Worm (Caenorhabditis elegans) whole organism, L1 larva: ENCODE measurements around the gene K09A9.6.

ENCODE experiments used
- F16B12.6 ChIP-seq: fragments of 150-350 bp; optimal IDR thresholded peaks from 2 replicates; lab custom pipeline; 2014; ENCODE audit warnings: missing biosample characterization, missing genetic modification characterization
- ceh-88 ChIP-seq: fragments of 200-800 bp; sonication (Bioruptor generic); IDR thresholded peaks from 2 replicates; pipeline ENCODE4 v1.3.6; 2022; ENCODE audit warnings: missing genetic modification characterization, missing compliant biosample characterization
- dpl-1 ChIP-seq, 3 experiments: fragments of 150-350 bp in 2 of 3; sonication (generic microtip) in 1 of 3; optimal IDR thresholded peaks; 2 replicates each; lab custom pipeline; 2014 to 2017; ENCODE audit warnings: missing biosample characterization in 3 of 3, missing genetic modification characterization in 3 of 3, missing genetic modification reagents in 3 of 3
- efl-3 ChIP-seq: fragments of 200-800 bp; sonication (Bioruptor generic); optimal IDR thresholded peaks from 2 replicates; lab custom pipeline; 2018; ENCODE audit warnings: mild to moderate bottlenecking, missing genetic modification characterization, missing compliant biosample characterization
- elt-2 ChIP-seq: sonication (generic microtip); optimal IDR thresholded peaks from 2 replicates; lab custom pipeline; 2016; ENCODE audit warnings: missing genetic modification characterization, mild to moderate bottlenecking, inconsistent platforms, missing compliant biosample characterization, missing genetic modification reagents
- ets-5 ChIP-seq: fragments of 200-800 bp; sonication (Bioruptor generic); IDR thresholded peaks from 2 replicates; pipeline ENCODE4 v1.3.6; 2022; ENCODE audit warnings: missing genetic modification characterization, missing compliant biosample characterization
- fkh-8 ChIP-seq: sonication (generic microtip); optimal IDR thresholded peaks from 2 replicates; lab custom pipeline; 2016; ENCODE audit warnings: mild to moderate bottlenecking, missing genetic modification characterization, missing compliant biosample characterization
- hlh-17 ChIP-seq: fragments of 200-800 bp; sonication (Bioruptor generic); optimal IDR thresholded peaks from 2 replicates; lab custom pipeline; 2018; ENCODE audit warnings: missing genetic modification characterization, mild to moderate bottlenecking, missing compliant biosample characterization, moderate library complexity, borderline replicate concordance
- hpl-2 ChIP-seq: fragments of 150-350 bp; optimal IDR thresholded peaks from 2 replicates; lab custom pipeline; 2014; ENCODE audit warnings: missing biosample characterization, missing genetic modification reagents, missing genetic modification characterization
- irx-1 ChIP-seq: sonication (generic microtip); optimal IDR thresholded peaks from 2 replicates; lab custom pipeline; 2016; ENCODE audit warnings: missing genetic modification characterization, missing compliant biosample characterization
- jun-1 ChIP-seq: fragments of 150-350 bp; optimal IDR thresholded peaks from 2 replicates; lab custom pipeline; 2014; ENCODE audit warnings: missing biosample characterization, missing genetic modification reagents, missing genetic modification characterization
- lin-14 ChIP-seq: fragments of 200-800 bp; sonication (Bioruptor generic); optimal IDR thresholded peaks from 2 replicates; lab custom pipeline; 2018; ENCODE audit warnings: mild to moderate bottlenecking, missing genetic modification characterization, moderate library complexity, missing compliant biosample characterization
- lin-15B ChIP-seq: fragments of 150-350 bp; sonication (generic microtip); optimal IDR thresholded peaks from 3 replicates; lab custom pipeline; 2014; ENCODE audit warnings: missing biosample characterization, missing genetic modification characterization
- lin-39 ChIP-seq: fragments of 150-350 bp; optimal IDR thresholded peaks from 2 replicates; lab custom pipeline; 2014; ENCODE audit warnings: missing biosample characterization, missing genetic modification reagents, missing genetic modification characterization
- lir-3 ChIP-seq: sonication (generic microtip); optimal IDR thresholded peaks from 2 replicates; lab custom pipeline; 2016; ENCODE audit warnings: mild to moderate bottlenecking, missing genetic modification characterization, moderate library complexity, missing compliant biosample characterization; ENCODE audit not compliant: poor library complexity
- mab-9 ChIP-seq: fragments of 200-800 bp; sonication (Bioruptor generic); IDR thresholded peaks from 2 replicates; pipeline ENCODE4 v1.3.6; 2022; ENCODE audit warnings: missing genetic modification reagents, missing genetic modification characterization, missing compliant biosample characterization
- nhr-11 ChIP-seq: fragments of 150-350 bp; optimal IDR thresholded peaks from 2 replicates; lab custom pipeline; 2014; ENCODE audit warnings: missing biosample characterization, missing genetic modification characterization
- nhr-19 ChIP-seq: fragments of 200-800 bp; sonication (Bioruptor generic); conservative IDR thresholded peaks from 2 replicates; pipeline ENCODE4 v1.3.6; 2022; ENCODE audit warnings: missing genetic modification characterization, missing compliant biosample characterization
- nhr-237 ChIP-seq: fragments of 150-350 bp; optimal IDR thresholded peaks from 2 replicates; lab custom pipeline; 2014; ENCODE audit warnings: missing biosample characterization, missing genetic modification characterization
- nhr-47 ChIP-seq: sonication (generic microtip); optimal IDR thresholded peaks from 2 replicates; lab custom pipeline; 2016; ENCODE audit warnings: mild to moderate bottlenecking, missing genetic modification characterization, moderate library complexity, missing compliant biosample characterization
- nhr-71 ChIP-seq: sonication (generic microtip); optimal IDR thresholded peaks from 2 replicates; lab custom pipeline; 2016; ENCODE audit warnings: mild to moderate bottlenecking, missing genetic modification characterization, moderate library complexity, missing compliant biosample characterization
- nhr-77 ChIP-seq: fragments of 150-350 bp; optimal IDR thresholded peaks from 2 replicates; lab custom pipeline; 2014; ENCODE audit warnings: missing biosample characterization, missing genetic modification characterization
- nhr-84 ChIP-seq: sonication (generic microtip); optimal IDR thresholded peaks from 2 replicates; lab custom pipeline; 2017; ENCODE audit warnings: missing biosample characterization, missing genetic modification characterization
- nhr-85 ChIP-seq: sonication (generic microtip); peaks from one replicate; lab custom pipeline; 2016; ENCODE audit warnings: missing genetic modification characterization, inconsistent platforms, missing compliant biosample characterization
- nhr-90 ChIP-seq: sonication (generic microtip); optimal IDR thresholded peaks from 2 replicates; lab custom pipeline; 2016; ENCODE audit warnings: mild to moderate bottlenecking, missing genetic modification characterization, missing compliant biosample characterization; ENCODE audit not compliant: poor library complexity
- rnt-1 ChIP-seq: sonication (generic microtip); optimal IDR thresholded peaks from 2 replicates; lab custom pipeline; 2016; ENCODE audit warnings: mild to moderate bottlenecking, missing genetic modification characterization, moderate library complexity, missing compliant biosample characterization
- snpc-4 ChIP-seq: fragments of 150-350 bp; optimal IDR thresholded peaks from 2 replicates; lab custom pipeline; 2014; ENCODE audit warnings: missing biosample characterization, missing genetic modification characterization
- sox-4 ChIP-seq: sonication (generic microtip); optimal IDR thresholded peaks from 2 replicates; lab custom pipeline; 2016; ENCODE audit warnings: missing genetic modification characterization, missing compliant biosample characterization
- sptf-1 ChIP-seq: fragments of 150-350 bp; optimal IDR thresholded peaks from 2 replicates; lab custom pipeline; 2014; ENCODE audit warnings: missing biosample characterization, missing genetic modification characterization
- sup-37 ChIP-seq: fragments of 200-800 bp; sonication (Bioruptor generic); optimal IDR thresholded peaks from 2 replicates; lab custom pipeline; 2018; ENCODE audit warnings: mild to moderate bottlenecking, missing genetic modification characterization, missing compliant biosample characterization
- unc-30 ChIP-seq: sonication (generic microtip); optimal IDR thresholded peaks from 2 replicates; lab custom pipeline; 2017; ENCODE audit warnings: missing biosample characterization, missing genetic modification characterization
- unc-62 ChIP-seq: fragments of 150-350 bp; optimal IDR thresholded peaks from 2 replicates; lab custom pipeline; 2014; ENCODE audit warnings: missing biosample characterization, missing genetic modification reagents, missing genetic modification characterization
- zag-1 ChIP-seq: fragments of 150-350 bp; optimal IDR thresholded peaks from 2 replicates; lab custom pipeline; 2014; ENCODE audit warnings: missing biosample characterization, missing genetic modification characterization
- ztf-4 ChIP-seq: fragments of 150-350 bp; optimal IDR thresholded peaks from 2 replicates; lab custom pipeline; 2014; ENCODE audit warnings: missing biosample characterization, missing genetic modification characterization

K09A9.6 gene

DNA sequence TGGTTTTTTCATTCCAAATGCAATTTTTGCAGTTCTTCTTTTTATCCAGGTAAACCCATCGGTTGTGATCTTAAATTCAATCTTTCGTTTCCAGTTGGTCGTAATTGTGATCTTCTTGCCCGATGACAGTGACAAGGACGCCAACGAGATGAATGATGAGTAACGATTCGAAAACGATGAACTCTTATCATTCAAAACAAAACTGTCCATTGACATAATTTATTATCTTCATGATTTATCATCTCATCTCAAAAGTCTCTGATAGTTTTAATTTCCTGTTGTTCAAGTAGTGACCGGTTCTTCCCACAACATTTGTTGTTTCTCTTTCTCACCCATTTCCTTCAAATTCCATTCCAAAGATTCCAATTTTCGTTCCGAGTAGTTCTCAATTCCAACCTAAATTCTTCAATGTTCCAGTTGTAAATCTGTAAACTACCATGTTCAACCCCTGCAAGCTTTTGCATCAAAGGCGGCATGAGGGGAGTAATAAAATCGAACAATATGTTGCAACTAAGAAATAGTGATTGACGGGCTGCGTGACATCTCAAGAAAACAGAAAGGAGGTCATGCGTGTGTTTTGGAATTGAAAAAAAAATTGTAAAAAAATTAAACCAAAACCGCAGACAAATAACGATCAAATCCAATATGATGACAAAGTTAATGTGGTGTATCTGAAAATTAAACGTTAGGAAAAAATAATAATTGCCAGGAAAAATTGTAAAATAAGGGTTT lies 49.2 kb downstream of the K09A9.6 start (continued):
- TF ChIP-seq lir-3 (tag; lab: Kevin White, UChicago) (no peak), zag-1 (tag; lab: Kevin White, UChicago) (no peak), nhr-47 (tag; lab: Kevin White, UChicago) (no peak), hpl-2 (no peak), unc-30 (tag; lab: Kevin White, UChicago) (no peak), rnt-1 (tag; lab: Kevin White, UChicago) (no peak), hlh-17 (no peak), lin-15B (tag; lab: Kevin White, UChicago) (no peak), sup-37 (GFP tag; lab: Kevin White, UChicago) (no peak), elt-2 (tag; lab: Kevin White, UChicago) (no peak), lin-39 (no peak), sox-4 (no peak), sptf-1 (tag; lab: Kevin White, UChicago) (no peak)

DNA sequence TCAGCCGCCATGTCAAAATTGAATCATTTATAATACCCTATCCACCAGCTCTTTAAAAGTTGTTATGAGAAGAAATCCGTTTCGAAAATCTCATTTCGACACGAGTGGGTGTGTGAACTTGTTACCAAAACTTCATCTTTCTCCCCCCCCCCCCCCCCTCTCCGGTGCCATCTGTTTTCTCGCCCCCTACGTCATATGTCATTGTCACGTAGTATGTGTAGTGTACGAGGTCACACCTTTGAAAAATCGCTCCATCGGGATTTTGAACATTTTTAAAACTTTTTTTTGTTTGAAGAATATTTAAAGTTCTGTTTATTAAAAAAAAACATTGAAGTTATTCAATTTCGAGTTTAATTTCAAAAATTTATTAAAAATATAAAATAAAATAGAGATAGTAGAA lies 50.8 kb downstream of the K09A9.6 start:
- TF ChIP-seq lin-14 (peak; percentile 86), irx-1 (peak; percentile 4), lin-39 (peak; percentile 31), nhr-85 (tag; lab: Kevin White, UChicago) (peak; percentile 71), snpc-4 (tag; lab: Kevin White, UChicago) (no peak)

DNA sequence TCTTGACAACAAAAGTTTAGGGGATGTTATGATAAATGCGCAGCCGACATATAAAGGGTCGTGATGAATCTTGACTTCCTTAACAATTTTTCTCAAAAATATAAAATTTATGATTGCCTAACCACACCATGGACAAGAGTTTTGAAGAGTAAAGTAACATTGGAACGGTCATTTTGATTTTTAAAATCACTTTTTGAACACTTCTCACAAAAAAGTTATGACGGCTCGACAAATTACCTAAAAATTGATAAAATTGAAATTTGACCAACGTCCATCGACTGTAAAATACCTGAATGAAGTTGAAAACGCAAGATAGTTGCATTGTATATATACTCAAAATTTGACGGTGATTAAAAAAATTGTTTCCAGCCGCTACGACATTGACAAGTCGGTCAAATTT lies 51.9 kb downstream of the K09A9.6 start:
- TF ChIP-seq mab-9 (GFP tag; lab: Robert Waterston, UW), result no peak
- TF ChIP-seq efl-3, result no peak
- no peak for TF ChIP-seq F16B12.6 (tag; lab: Kevin White, UChicago)
- no peak for TF ChIP-seq unc-62 (GFP tag; lab: Kevin White, UChicago)
- no peak for TF ChIP-seq ztf-4 (tag; lab: Kevin White, UChicago)
- no peak for TF ChIP-seq nhr-237 (tag; lab: Kevin White, UChicago)
- TF ChIP-seq, all 84 proteins: peak for 0

ce11 chrX:15629615-15630014 lies 52.6 kb downstream of the K09A9.6 start:
- TF ChIP-seq ceh-88 (GFP tag; lab: Robert Waterston, UW) (no peak), nhr-47 (tag; lab: Kevin White, UChicago) (no peak), jun-1 (no peak), nhr-19 (GFP tag; lab: Robert Waterston, UW) (0 out of 2 replicates have a peak, but pooled peaks have one; percentile 4), nhr-77 (no peak), fkh-8 (peak; percentile 6), elt-2 (tag; lab: Kevin White, UChicago) (peak; percentile 62), nhr-11 (tag; lab: Kevin White, UChicago) (no peak), nhr-71 (tag; lab: Kevin White, UChicago) (peak; percentile 40), nhr-90 (no peak), nhr-237 (tag; lab: Kevin White, UChicago) (no peak), lin-14 (peak; percentile 42)
- TF ChIP-seq, all 84 proteins: peak for 5

DNA sequence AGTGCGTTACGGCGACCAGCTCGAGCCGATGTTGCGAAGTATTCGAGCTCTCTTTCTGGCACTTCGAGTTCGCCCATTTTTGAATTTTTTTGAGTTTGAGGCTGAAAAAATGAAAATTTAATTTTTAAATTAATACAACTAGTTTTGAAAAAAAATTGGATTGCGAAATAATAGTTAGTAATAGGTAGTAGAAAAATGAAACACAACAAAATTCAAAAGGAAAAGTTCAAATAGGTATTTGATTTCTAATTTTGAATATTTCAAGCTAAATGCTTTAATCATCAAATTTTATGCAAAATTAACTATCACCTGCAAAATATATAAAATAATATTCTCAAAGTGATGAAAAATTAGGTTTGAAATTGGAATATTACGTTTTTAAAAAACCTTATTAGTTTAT lies 53.3 kb downstream of the K09A9.6 start, which contains the start of gene K09E9.4:
TSS of gene K09E9.4 (minus strand) at position 101 of the 400 bp plus-strand sequence.
- TF ChIP-seq nhr-90, result no peak
- no peak for TF ChIP-seq ets-5 (GFP tag; lab: Robert Waterston, UW)
- no peak for TF ChIP-seq nhr-237 (tag; lab: Kevin White, UChicago)
- TF ChIP-seq nhr-85 (tag; lab: Kevin White, UChicago), result no peak
- no peak for TF ChIP-seq dpl-1 (GFP tag; optimal IDR thresholded peaks at IDR 0.05; lab: Kevin White, UChicago)
- no peak for TF ChIP-seq lir-3 (tag; lab: Kevin White, UChicago)
- TF ChIP-seq sup-37 (GFP tag; lab: Kevin White, UChicago), result no peak
- no peak for TF ChIP-seq nhr-84 (tag; lab: Kevin White, UChicago)
